Fruit fly (Drosophila melanogaster): Measurements from ENCODE around the gene Dpy-30L2.

Dpy-30L2 gene

DNA sequence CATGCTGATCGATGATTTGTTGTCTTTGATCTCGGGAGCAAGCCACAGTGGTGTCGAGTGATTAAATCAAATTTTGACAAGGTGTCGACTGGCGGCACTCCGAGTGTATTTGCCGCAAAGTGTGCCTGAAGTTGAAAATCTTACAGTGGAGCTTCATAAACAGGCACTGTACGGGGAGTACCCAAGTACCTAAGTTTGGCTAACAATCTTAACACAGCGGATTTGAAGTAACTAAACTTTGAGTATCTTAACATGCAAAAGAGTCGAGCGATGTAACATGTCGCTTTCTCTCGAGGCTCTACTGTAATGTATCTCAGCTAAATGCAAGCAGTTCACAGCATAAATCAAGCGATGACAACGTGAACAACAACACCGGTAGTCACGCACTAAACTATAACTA lies 30.8 kb downstream of the Dpy-30L2 start (continued):
- no peak for TF ChIP-seq CG43689 (GFP tag; IDR thresholded peaks at IDR 0.05)
- TF ChIP-seq CG2199 (GFP tag; IDR thresholded peaks at IDR 0.05) = peak; percentile 28; the same call in 1 of the 3 replicates
- no peak for TF ChIP-seq seq (GFP tag; IDR thresholded peaks at IDR 0.05)
- TF ChIP-seq nmo (GFP tag; optimal IDR thresholded peaks at IDR 0.05) = peak; percentile 79
- TF ChIP-seq CG9797 (GFP tag; optimal IDR thresholded peaks at IDR 0.05) = no peak
- TF ChIP-seq maf-S (GFP tag; optimal IDR thresholded peaks at IDR 0.05) = no peak
- peak; percentile 52 for TF ChIP-seq CG7786 (GFP tag; optimal IDR thresholded peaks at IDR 0.05)
- TF ChIP-seq pfk (GFP tag; optimal IDR thresholded peaks at IDR 0.05) = no peak
- peak; percentile 18; the same call in 1 of the 2 replicates for TF ChIP-seq E2f2 (GFP tag; IDR thresholded peaks at IDR 0.05)
- peak; percentile 66 for TF ChIP-seq CG6254 (GFP tag; optimal IDR thresholded peaks at IDR 0.05)
- TF ChIP-seq CG13775 (GFP tag; optimal IDR thresholded peaks at IDR 0.05) = peak; percentile 42
- no peak for TF ChIP-seq CG6765 (GFP tag; optimal IDR thresholded peaks at IDR 0.05)
- TF ChIP-seq jing (GFP tag; optimal IDR thresholded peaks at IDR 0.05) = peak; percentile 76
- no peak for TF ChIP-seq Dref (GFP tag; IDR thresholded peaks at IDR 0.05)
- no peak for TF ChIP-seq Vsx1 (GFP tag; optimal IDR thresholded peaks at IDR 0.05)
- no peak for TF ChIP-seq CG15479 (GFP tag; optimal IDR thresholded peaks at IDR 0.05)
- peak; percentile 4 for TF ChIP-seq Ets97D (GFP tag; optimal IDR thresholded peaks at IDR 0.05)
- no peak for TF ChIP-seq vnd (GFP tag; IDR thresholded peaks at IDR 0.05; ENCODE audit: partially characterized antibody)
- 0 out of 3 replicates have a peak, but pooled peaks have one; percentile 15 for TF ChIP-seq z (GFP tag; IDR thresholded peaks at IDR 0.05)
- peak; percentile 54 for TF ChIP-seq twi (tag; optimal IDR thresholded peaks at IDR 0.05)
- TF ChIP-seq CG32767 (GFP tag; IDR thresholded peaks at IDR 0.05) = peak; percentile 46; the same call in 1 of the 2 replicates
- TF ChIP-seq ftz-f1 (GFP tag; optimal IDR thresholded peaks at IDR 0.05) = no peak
- TF ChIP-seq CG32772 (GFP tag; IDR thresholded peaks at IDR 0.05) = peak; percentile 74
- TF ChIP-seq br (optimal IDR thresholded peaks at IDR 0.05) = no peak
- peak in 1 of 2 experiments; percentile 7 for TF ChIP-seq Hr51 (GFP tag; optimal IDR thresholded peaks at IDR 0.05)
- no peak for TF ChIP-seq CG12299 (tag; optimal IDR thresholded peaks at IDR 0.05)
- TF ChIP-seq CG7556 (GFP tag; optimal IDR thresholded peaks at IDR 0.05) = peak; percentile 27
- TF ChIP-seq Scr (GFP tag; IDR thresholded peaks at IDR 0.05; ENCODE audit: partially characterized antibody) = no peak
- no peak for TF ChIP-seq CG8478 (optimal IDR thresholded peaks at IDR 0.05)
- TF ChIP-seq CG8359 (GFP tag; optimal IDR thresholded peaks at IDR 0.05; ENCODE audit: borderline replicate concordance) = no peak
- peak; percentile 75; the same call in 1 of the 2 replicates for TF ChIP-seq CG8765 (GFP tag; IDR thresholded peaks at IDR 0.05)
- TF ChIP-seq CG7745 (tag; optimal IDR thresholded peaks at IDR 0.05) = no peak
- no peak for TF ChIP-seq CG3838 (GFP tag; optimal IDR thresholded peaks at IDR 0.05)
- no peak for TF ChIP-seq CG9215 (GFP tag; IDR thresholded peaks at IDR 0.05)
- TF ChIP-seq Adf1 (GFP tag; IDR thresholded peaks at IDR 0.05) = no peak
- no peak for TF ChIP-seq CG11085 (GFP tag; IDR thresholded peaks at IDR 0.05)
- TF ChIP-seq CG17186 (GFP tag; optimal IDR thresholded peaks at IDR 0.05) = peak; percentile 42
- TF ChIP-seq CG9876 (GFP tag; optimal IDR thresholded peaks at IDR 0.05) = no peak
- TF ChIP-seq Fer3 (tag; optimal IDR thresholded peaks at IDR 0.05) = peak; percentile 11
- TF ChIP-seq Chrac-16 (GFP tag; optimal IDR thresholded peaks at IDR 0.05) = peak; percentile 75
- no peak for TF ChIP-seq Sin3A (optimal IDR thresholded peaks at IDR 0.05)
- no peak for TF ChIP-seq CG6683 (GFP tag; optimal IDR thresholded peaks at IDR 0.05)
- no peak for TF ChIP-seq amos (GFP tag; IDR thresholded peaks at IDR 0.05; ENCODE audit: partially characterized antibody)
- no peak for TF ChIP-seq wek (GFP tag; optimal IDR thresholded peaks at IDR 0.05)
- no peak for TF ChIP-seq CHES-1-like (GFP tag; optimal IDR thresholded peaks at IDR 0.05)
- no peak; the same call in 1 of the 2 replicates for TF ChIP-seq ro (GFP tag; IDR thresholded peaks at IDR 0.05)
- TF ChIP-seq ttk (GFP tag; IDR thresholded peaks at IDR 0.05) = peak; percentile 58
- peak; percentile 29 for TF ChIP-seq CG3407 (GFP tag; optimal IDR thresholded peaks at IDR 0.05)
- peak; percentile 73 for TF ChIP-seq croc (GFP tag; conservative IDR thresholded peaks at IDR 0.05)
- no peak for TF ChIP-seq CG18599 (GFP tag; optimal IDR thresholded peaks at IDR 0.05)
- no peak for TF ChIP-seq Bdp1 (GFP tag; optimal IDR thresholded peaks at IDR 0.05)
- peak; percentile 37; the same call in 1 of the 2 replicates for TF ChIP-seq klu (GFP tag; IDR thresholded peaks at IDR 0.05)

All from whole organism, embryonic.